Worm (Caenorhabditis elegans) whole organism, young adult: ENCODE results near the gene T28D6.3.

ENCODE experiments used
- F23B12.7 ChIP-seq: sonication (generic microtip); optimal IDR thresholded peaks from 2 replicates; lab custom pipeline; 2017; ENCODE audit warnings: missing genetic modification characterization, mild to moderate bottlenecking, missing compliant biosample characterization, antibody characterized with exemption, moderate library complexity; ENCODE audit not compliant: insufficient read depth
- F33H1.4 ChIP-seq: fragments of 200-800 bp; sonication (Bioruptor generic); IDR thresholded peaks from 2 replicates; pipeline ENCODE4 v1.3.6; 2022; ENCODE audit warnings: missing genetic modification reagents, missing genetic modification characterization, missing compliant biosample characterization
- F37B4.10 ChIP-seq: fragments of 200-800 bp; sonication (Bioruptor generic); IDR thresholded peaks from 2 replicates; pipeline ENCODE4 v1.3.6; 2022; ENCODE audit warnings: missing genetic modification characterization, missing compliant biosample characterization
- F39B2.1 ChIP-seq: fragments of 200-800 bp; sonication (Bioruptor generic); IDR thresholded peaks from 2 replicates; pipeline ENCODE4 v1.3.6; 2022; ENCODE audit warnings: missing genetic modification reagents, missing genetic modification characterization, missing compliant biosample characterization
- F49E8.2 ChIP-seq: sonication (generic microtip); optimal IDR thresholded peaks from 3 replicates; lab custom pipeline; 2017; ENCODE audit warnings: missing genetic modification characterization, mild to moderate bottlenecking, missing compliant biosample characterization, antibody characterized with exemption, moderate library complexity; ENCODE audit not compliant: insufficient read depth
- F52B5.7 ChIP-seq: sonication (generic microtip); optimal IDR thresholded peaks from 2 replicates; lab custom pipeline; 2016; ENCODE audit warnings: mild to moderate bottlenecking, missing genetic modification characterization, missing compliant biosample characterization
- K11D2.4 ChIP-seq: fragments of 200-800 bp; sonication (Bioruptor generic); IDR thresholded peaks from 2 replicates; pipeline ENCODE4 v1.3.6; 2022; ENCODE audit warnings: missing genetic modification reagents, missing genetic modification characterization, missing compliant biosample characterization
- T07F8.4 ChIP-seq: sonication (generic microtip); optimal IDR thresholded peaks from 2 replicates; lab custom pipeline; 2016; ENCODE audit warnings: mild to moderate bottlenecking, missing genetic modification characterization, moderate library complexity, missing compliant biosample characterization
- Y53G8AR.9 ChIP-seq: fragments of 200-800 bp; sonication (Bioruptor generic); conservative IDR thresholded peaks from 2 replicates; pipeline ENCODE4 v1.3.6; 2022; ENCODE audit warnings: missing genetic modification reagents, missing genetic modification characterization, missing compliant biosample characterization
- ceh-27 ChIP-seq: fragments of 200-800 bp; sonication (Bioruptor generic); optimal IDR thresholded peaks from 2 replicates; lab custom pipeline; 2018; ENCODE audit warnings: mild to moderate bottlenecking, missing genetic modification characterization, moderate library complexity, missing compliant biosample characterization
- egl-44 ChIP-seq: fragments of 200-800 bp; sonication (Bioruptor generic); IDR thresholded peaks from 2 replicates; pipeline ENCODE4 v1.3.6; 2022; ENCODE audit warnings: missing genetic modification reagents, missing genetic modification characterization, missing compliant biosample characterization
- egrh-3 ChIP-seq: fragments of 200-800 bp; sonication (Bioruptor generic); IDR thresholded peaks from 2 replicates; pipeline ENCODE4 v1.3.6; 2022; ENCODE audit warnings: missing genetic modification reagents, missing genetic modification characterization, missing compliant biosample characterization
- ets-4 ChIP-seq: fragments of 200-800 bp; sonication (Bioruptor generic); optimal IDR thresholded peaks from 2 replicates; lab custom pipeline; 2018; ENCODE audit warnings: mild to moderate bottlenecking, missing genetic modification characterization, missing compliant biosample characterization
- gei-17 ChIP-seq: fragments of 200-800 bp; sonication (Bioruptor generic); optimal IDR thresholded peaks from 2 replicates; lab custom pipeline; 2018; ENCODE audit warnings: mild to moderate bottlenecking, missing genetic modification characterization, missing compliant biosample characterization
- hmg-1.2 ChIP-seq: fragments of 200-800 bp; sonication (Bioruptor generic); IDR thresholded peaks from 2 replicates; pipeline ENCODE4 v1.3.6; 2022; ENCODE audit warnings: missing genetic modification reagents, missing genetic modification characterization, missing compliant biosample characterization
- hmg-20 ChIP-seq: fragments of 200-800 bp; sonication (Bioruptor generic); IDR thresholded peaks from 2 replicates; pipeline ENCODE4 v1.3.6; 2022; ENCODE audit warnings: missing genetic modification reagents, missing genetic modification characterization, missing compliant biosample characterization
- hsf-1 ChIP-seq: fragments of 200-800 bp; sonication (Bioruptor generic); IDR thresholded peaks from 2 replicates; pipeline ENCODE4 v1.3.6; 2022; ENCODE audit warnings: missing genetic modification reagents, missing genetic modification characterization, missing compliant biosample characterization
- let-526 ChIP-seq: fragments of 200-800 bp; sonication (Bioruptor generic); IDR thresholded peaks from 2 replicates; pipeline ENCODE4 v1.3.6; 2022; ENCODE audit warnings: missing genetic modification reagents, missing genetic modification characterization, missing compliant biosample characterization
- let-607 ChIP-seq, 2 experiments: fragments of 200-800 bp in 1 of 2; sonication (Bioruptor generic) in 1 of 2; sonication (generic microtip) in 1 of 2; optimal IDR thresholded peaks; 2 replicates each; lab custom pipeline; 2016 to 2018; ENCODE audit warnings: mild to moderate bottlenecking in 2 of 2, missing compliant biosample characterization in 2 of 2, missing genetic modification characterization in 2 of 2, moderate library complexity in 2 of 2, missing genotype in 1 of 2
- lsy-27 ChIP-seq: sonication (generic microtip); optimal IDR thresholded peaks from 2 replicates; lab custom pipeline; 2017; ENCODE audit warnings: missing genetic modification characterization, mild to moderate bottlenecking, missing compliant biosample characterization, antibody characterized with exemption, missing genotype, borderline replicate concordance; ENCODE audit not compliant: insufficient read depth
- madf-10 ChIP-seq: sonication (generic microtip); optimal IDR thresholded peaks from 2 replicates; lab custom pipeline; 2016; ENCODE audit warnings: mild to moderate bottlenecking, missing genetic modification characterization, missing compliant biosample characterization
- madf-8 ChIP-seq: fragments of 200-800 bp; sonication (Bioruptor generic); conservative IDR thresholded peaks from 2 replicates; pipeline ENCODE4 v1.3.6; 2022; ENCODE audit warnings: missing genetic modification reagents, missing genetic modification characterization, missing compliant biosample characterization
- mes-4 ChIP-seq: sonication (generic microtip); optimal IDR thresholded peaks from 2 replicates; lab custom pipeline; 2016; ENCODE audit warnings: missing genotype, missing genetic modification characterization, missing compliant biosample characterization
- nfyb-1 ChIP-seq: fragments of 200-800 bp; sonication (Bioruptor generic); IDR thresholded peaks from 2 replicates; pipeline ENCODE4 v1.3.6; 2022; ENCODE audit warnings: missing genetic modification reagents, missing genetic modification characterization, missing compliant biosample characterization
- nhr-80 ChIP-seq: sonication (generic microtip); optimal IDR thresholded peaks from 2 replicates; lab custom pipeline; 2016; ENCODE audit warnings: missing genetic modification characterization, missing compliant biosample characterization
- pha-4 ChIP-seq: fragments of 150-350 bp; sonication (generic microtip); optimal IDR thresholded peaks from 2 replicates; lab custom pipeline; 2014; ENCODE audit warnings: missing biosample characterization, missing genetic modification reagents, missing genetic modification characterization
- sdz-38 ChIP-seq: sonication (generic microtip); optimal IDR thresholded peaks from 2 replicates; lab custom pipeline; 2016; ENCODE audit warnings: missing genotype, missing genetic modification characterization, missing compliant biosample characterization
- tbp1 ChIP-seq: fragments of 200-800 bp; sonication (Bioruptor generic); optimal IDR thresholded peaks from 2 replicates; lab custom pipeline; 2018; ENCODE audit warnings: mild to moderate bottlenecking, missing genetic modification characterization, missing compliant biosample characterization
- xnd-1 ChIP-seq: sonication (generic microtip); optimal IDR thresholded peaks from 2 replicates; lab custom pipeline; 2016; ENCODE audit warnings: missing genotype, missing genetic modification reagents, missing genetic modification characterization, missing compliant biosample characterization
- zfh-2 ChIP-seq: fragments of 200-800 bp; sonication (Bioruptor generic); conservative IDR thresholded peaks from 2 replicates; pipeline ENCODE4 v1.3.6; 2022; ENCODE audit warnings: missing genetic modification reagents, missing genetic modification characterization, missing compliant biosample characterization
- zim-3 ChIP-seq: sonication (generic microtip); optimal IDR thresholded peaks from 2 replicates; lab custom pipeline; 2017; ENCODE audit warnings: mild to moderate bottlenecking, missing genetic modification characterization, moderate library complexity, missing compliant biosample characterization
- ztf-22 ChIP-seq: fragments of 200-800 bp; sonication (Bioruptor generic); optimal IDR thresholded peaks from 2 replicates; lab custom pipeline; 2018; ENCODE audit warnings: mild to moderate bottlenecking, missing genetic modification characterization, moderate library complexity, missing compliant biosample characterization
- ztf-25 ChIP-seq: fragments of 200-800 bp; sonication (Bioruptor generic); IDR thresholded peaks from 2 replicates; pipeline ENCODE4 v1.3.6; 2022; ENCODE audit warnings: missing genetic modification reagents, missing genetic modification characterization, missing compliant biosample characterization
- ztf-28 ChIP-seq: fragments of 200-800 bp; sonication (Bioruptor generic); IDR thresholded peaks from 2 replicates; pipeline ENCODE4 v1.3.6; 2022; ENCODE audit warnings: missing genetic modification reagents, missing genetic modification characterization, missing compliant biosample characterization

Gene T28D6.3

DNA sequence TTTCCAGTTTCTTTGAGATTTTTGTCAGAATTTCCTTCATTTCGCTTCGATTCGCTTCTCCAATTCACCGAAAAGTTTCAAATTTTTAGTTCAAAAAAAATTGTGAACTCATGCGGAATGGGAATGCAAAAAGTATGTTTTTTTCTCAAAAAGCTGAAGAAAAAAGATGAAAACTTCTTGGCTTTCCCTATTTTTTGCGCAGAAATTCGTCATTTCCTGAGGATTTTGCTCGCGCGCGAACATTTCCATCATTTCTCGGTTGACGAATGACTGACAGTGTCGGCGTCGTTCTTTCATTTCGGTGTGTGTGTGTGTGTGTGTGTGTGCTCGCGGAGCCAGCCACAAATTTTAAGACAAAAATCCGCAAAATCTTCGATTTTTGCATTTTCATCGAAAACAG, 34.3 kb upstream of the T28D6.3 start:
- TF ChIP-seq ztf-28 (GFP tag; lab: Robert Waterston, UW) (no peak), F39B2.1 (GFP tag; lab: Robert Waterston, UW) (no peak), Y53G8AR.9 (GFP tag; lab: Robert Waterston, UW) (no peak), ceh-27 (GFP tag; lab: Kevin White, UChicago) (no peak), sdz-38 (no peak), T07F8.4 (no peak)

DNA sequence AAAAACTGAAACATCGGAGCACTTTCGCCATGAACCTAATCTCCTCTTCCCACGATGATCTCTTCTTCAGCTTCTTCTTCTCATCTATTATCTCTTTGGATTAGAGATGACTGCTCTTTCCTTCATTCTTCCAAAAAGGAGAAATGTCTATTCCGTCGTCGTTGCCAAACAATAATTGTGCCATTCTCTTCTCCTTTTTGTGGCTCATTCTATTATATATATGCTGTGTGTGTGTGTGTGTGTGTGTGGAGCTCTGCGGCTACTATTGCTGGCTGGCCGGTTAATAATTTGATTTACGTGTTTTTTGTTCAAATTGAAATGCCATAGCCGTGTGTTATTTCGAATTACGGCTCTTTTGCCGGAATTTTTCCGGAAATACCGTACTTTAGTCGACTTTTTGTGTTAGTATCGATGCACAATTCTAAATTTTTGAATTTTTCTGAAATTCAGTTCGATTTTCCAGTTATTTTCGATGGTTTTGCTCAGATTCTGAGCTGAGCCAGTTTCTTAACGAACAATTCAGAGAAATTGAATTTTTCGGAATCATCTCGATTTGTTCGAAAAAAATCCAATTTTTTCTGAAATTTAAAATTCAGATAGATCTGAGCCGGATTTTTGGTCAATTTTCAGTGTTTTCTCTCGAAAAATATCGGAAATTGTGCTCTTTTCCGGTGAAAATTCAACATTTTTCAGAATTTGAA, 33.4 kb upstream of the T28D6.3 start, which contains the start of gene T28D6.5:
Gene T28D6.5, plus strand, starts transcription at position 651 of the 701 bp plus-strand sequence.
- TF ChIP-seq F52B5.7 (tag; lab: Kevin White, UChicago), result no peak
- TF ChIP-seq madf-10, result no peak
- no peak for TF ChIP-seq ztf-22
- TF ChIP-seq egrh-3 (GFP tag; lab: Robert Waterston, UW), result no peak
- no peak for TF ChIP-seq F23B12.7
- TF ChIP-seq mes-4, result no peak
- no peak for TF ChIP-seq hsf-1 (GFP tag; lab: Robert Waterston, UW)
- no peak for TF ChIP-seq lsy-27 (tag; lab: Kevin White, UChicago)

DNA sequence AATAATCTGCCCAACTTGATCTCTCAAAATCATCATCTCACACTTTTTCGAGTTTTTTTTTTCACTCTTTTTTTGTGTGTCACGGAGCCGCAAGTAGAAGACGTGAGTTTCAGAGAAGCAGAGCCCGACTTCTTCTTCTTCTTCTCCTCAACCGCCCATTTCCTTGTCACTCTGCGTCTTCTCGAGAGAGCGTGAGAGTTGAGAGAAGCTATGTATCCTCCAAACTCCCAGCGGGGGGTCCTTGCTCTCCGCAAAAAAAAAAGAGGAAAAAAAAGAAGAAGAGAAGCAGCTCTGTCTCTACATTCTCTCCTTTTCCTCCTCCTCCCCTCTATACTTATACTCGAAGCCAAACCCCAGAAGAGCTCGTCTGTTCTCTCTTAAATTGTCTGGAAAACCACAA, 32.2 kb upstream of the T28D6.3 start:
- TF ChIP-seq zfh-2 (GFP tag; lab: Robert Waterston, UW) (peak; percentile 78), zim-3 (tag; lab: Kevin White, UChicago) (no peak)

DNA sequence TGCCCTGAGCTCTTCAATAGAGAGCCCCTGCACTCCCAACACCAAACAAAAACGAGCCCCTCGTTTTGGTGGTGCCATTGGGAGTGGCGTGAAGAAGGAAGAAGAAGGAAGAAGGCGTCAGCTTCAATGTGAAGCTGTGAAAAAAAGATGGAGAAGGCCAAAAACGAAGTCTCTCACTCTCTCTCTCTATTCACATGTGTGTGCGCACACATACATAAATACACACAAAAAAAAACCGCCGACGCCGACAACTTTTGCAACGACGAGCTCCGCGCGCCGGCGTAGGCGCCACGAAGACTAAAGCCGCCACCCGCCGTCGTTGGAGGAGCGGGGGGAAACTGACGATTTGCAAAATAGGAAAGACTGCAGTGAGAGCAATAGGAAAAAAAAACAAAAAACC, 30.5 kb upstream of the T28D6.3 start:
- TF ChIP-seq K11D2.4 (GFP tag; lab: Robert Waterston, UW), result no peak
- no peak for TF ChIP-seq gei-17
- no peak for TF ChIP-seq let-607 (tag; optimal IDR thresholded peaks at IDR 0.05; lab: Kevin White, UChicago)
- TF ChIP-seq tbp1 (GFP tag; lab: Kevin White, UChicago), result no peak
- TF ChIP-seq mes-4, result no peak
- no peak for TF ChIP-seq F52B5.7 (tag; lab: Kevin White, UChicago)
- TF ChIP-seq pha-4 (tag; lab: Kevin White, UChicago), result no peak
- TF ChIP-seq F37B4.10 (GFP tag; lab: Robert Waterston, UW), result no peak
- peak; percentile 11; the same call in 1 of the 2 replicates for TF ChIP-seq hmg-1.2 (GFP tag; lab: Robert Waterston, UW)
- TF ChIP-seq ets-4 (GFP tag; lab: Kevin White, UChicago), result no peak
- TF ChIP-seq xnd-1, result no peak
- no peak for TF ChIP-seq F33H1.4 (GFP tag; lab: Robert Waterston, UW)
- no peak for TF ChIP-seq madf-8 (GFP tag; lab: Robert Waterston, UW)
- TF ChIP-seq hmg-20 (GFP tag; lab: Robert Waterston, UW), result no peak
- peak; percentile 57 for TF ChIP-seq zfh-2 (GFP tag; lab: Robert Waterston, UW)
- TF ChIP-seq let-526, result no peak
- no peak for TF ChIP-seq F49E8.2 (tag; lab: Kevin White, UChicago)
- TF ChIP-seq egl-44 (GFP tag; lab: Robert Waterston, UW), result no peak
- 0 out of 2 replicates have a peak, but pooled peaks have one; percentile 53 for TF ChIP-seq nfyb-1
- TF ChIP-seq ztf-25, result no peak
- TF ChIP-seq nhr-80, result no peak
